Worm (Caenorhabditis elegans) whole organism, late embryonic: ENCODE results near the gene B0432.7.

ENCODE experiments used
- ceh-30 ChIP-seq: fragments of 150-350 bp; optimal IDR thresholded peaks from 2 replicates; lab custom pipeline; 2014; ENCODE audit warnings: missing biosample characterization, missing genetic modification characterization
- ceh-45 ChIP-seq: fragments of 200-800 bp; sonication (Bioruptor generic); IDR thresholded peaks from 2 replicates; pipeline ENCODE4 v1.3.6; 2022; ENCODE audit warnings: missing genetic modification reagents, missing genetic modification characterization, missing compliant biosample characterization
- lin-11 ChIP-seq: fragments of 200-800 bp; sonication (Bioruptor generic); optimal IDR thresholded peaks from 2 replicates; lab custom pipeline; 2018; ENCODE audit warnings: mild to moderate bottlenecking, missing genetic modification characterization, missing compliant biosample characterization
- ref-2 ChIP-seq: sonication (generic microtip); optimal IDR thresholded peaks from 2 replicates; lab custom pipeline; 2016; ENCODE audit warnings: missing genetic modification characterization, missing compliant biosample characterization
- sox-4 ChIP-seq: sonication (generic microtip); optimal IDR thresholded peaks from 2 replicates; lab custom pipeline; 2017; ENCODE audit warnings: mild to moderate bottlenecking, missing genetic modification characterization, inconsistent platforms, missing compliant biosample characterization
- ttx-3 ChIP-seq: sonication (generic microtip); optimal IDR thresholded peaks from 2 replicates; lab custom pipeline; 2016; ENCODE audit warnings: missing genetic modification reagents, missing genetic modification characterization, missing compliant biosample characterization
- unc-86 ChIP-seq: sonication (generic microtip); optimal IDR thresholded peaks from 2 replicates; lab custom pipeline; 2016; ENCODE audit warnings: missing genetic modification characterization, missing compliant biosample characterization

DNA sequence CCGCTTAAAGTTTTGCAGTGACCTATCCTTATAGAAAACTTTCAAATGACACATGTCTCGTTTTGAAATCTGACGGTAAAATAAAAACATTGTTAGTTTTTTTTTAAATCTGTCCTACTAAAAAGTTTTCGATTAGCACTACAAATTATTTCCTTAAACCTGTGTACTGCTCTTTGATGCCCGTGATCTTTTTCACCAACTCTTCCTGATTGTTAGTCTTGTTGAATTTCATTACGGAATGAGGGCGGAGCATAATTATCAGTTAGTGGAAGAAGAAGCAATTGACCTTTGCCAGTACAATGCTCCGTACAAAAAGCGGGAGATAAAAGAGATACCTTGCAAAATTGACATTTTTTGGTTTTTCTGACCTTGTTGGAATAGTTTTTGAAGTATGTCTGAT is 33.4 kb upstream of the B0432.7 start, which contains the start of gene K01A2.4:
- TF ChIP-seq sox-4 (no peak), lin-11 (tag; lab: Kevin White, UChicago) (no peak), ceh-30 (tag; lab: Kevin White, UChicago) (no peak), ttx-3 (tag; lab: Kevin White, UChicago) (no peak), unc-86 (tag; lab: Kevin White, UChicago) (no peak), ref-2 (tag; lab: Kevin White, UChicago) (no peak), ceh-45 (no peak)
